Worm (Caenorhabditis elegans): ENCODE measurements around the gene F58F12.4.

ce11 chrII:6422812-6423211 lies 36.2 kb downstream of the F58F12.4 start, which contains the start of gene K03H9.3:
- TF ChIP-seq ceh-82 (tag; optimal IDR thresholded peaks at IDR 0.05) (no peak), lin-39 (tag; optimal IDR thresholded peaks at IDR 0.05) (no peak), ztf-11 (tag; optimal IDR thresholded peaks at IDR 0.05) (no peak), blmp-1 (tag; optimal IDR thresholded peaks at IDR 0.05; ENCODE audit: insufficient read depth) (no peak), unc-39 (tag; optimal IDR thresholded peaks at IDR 0.05) (no peak), nhr-11 (tag; optimal IDR thresholded peaks at IDR 0.05) (no peak), aly-2 (tag; optimal IDR thresholded peaks at IDR 0.05) (no peak), peb-1 (tag; optimal IDR thresholded peaks at IDR 0.05) (no peak), nhr-25 (tag; optimal IDR thresholded peaks at IDR 0.05) (no peak), snpc-4 (tag; optimal IDR thresholded peaks at IDR 0.05) (no peak), fos-1 (tag; optimal IDR thresholded peaks at IDR 0.05) (no peak), skn-1 (tag; optimal IDR thresholded peaks at IDR 0.05) (no peak), sma-9 (GFP tag; optimal IDR thresholded peaks at IDR 0.05) (no peak), sma-9 (tag; optimal IDR thresholded peaks at IDR 0.05) (no peak)

All from whole organism, L2 larva.